Worm (Caenorhabditis elegans): ENCODE measurements around the gene msp-152.

The msp-152 gene

DNA sequence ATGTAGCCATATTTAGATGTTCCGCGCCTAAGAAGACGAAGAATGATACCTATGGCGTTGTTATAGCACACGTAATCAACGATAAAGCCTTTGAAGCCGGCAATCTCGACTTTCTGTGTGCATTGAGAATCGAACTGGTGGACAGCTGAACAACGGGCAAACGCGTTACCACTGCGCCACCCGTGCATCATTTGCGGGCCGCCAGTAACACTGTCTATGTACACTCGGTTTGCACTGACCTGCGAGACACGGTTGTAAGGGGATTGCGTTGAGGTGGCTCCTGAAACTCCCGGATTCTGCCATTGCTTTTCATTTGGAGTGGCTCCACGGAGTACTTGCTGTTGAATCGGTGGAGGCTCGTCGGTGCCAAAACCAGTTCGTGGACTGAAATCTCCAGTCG, 9.6 kb downstream of the msp-152 start:
- TF ChIP-seq mml-1 (tag; optimal IDR thresholded peaks at IDR 0.05) (no peak), egl-27 (tag; optimal IDR thresholded peaks at IDR 0.05) (no peak), ZK546.5 (tag; optimal IDR thresholded peaks at IDR 0.05) (no peak), ama-1 (optimal IDR thresholded peaks at IDR 0.05) (peak; percentile 94), skn-1 (tag; optimal IDR thresholded peaks at IDR 0.05) (no peak), hmg-11 (tag; optimal IDR thresholded peaks at IDR 0.05) (no peak), daf-12 (tag; optimal IDR thresholded peaks at IDR 0.05) (no peak), pha-4 (tag; optimal IDR thresholded peaks at IDR 0.05) (peak; percentile 48), fkh-2 (tag; optimal IDR thresholded peaks at IDR 0.05) (no peak), fkh-10 (GFP tag; optimal IDR thresholded peaks at IDR 0.05) (no peak), unc-39 (tag; optimal IDR thresholded peaks at IDR 0.05) (no peak), aly-2 (tag; optimal IDR thresholded peaks at IDR 0.05) (peak; percentile 20), lin-39 (tag; optimal IDR thresholded peaks at IDR 0.05) (no peak), zag-1 (tag; optimal IDR thresholded peaks at IDR 0.05) (no peak), unc-62 (GFP tag; optimal IDR thresholded peaks at IDR 0.05) (no peak), jun-1 (tag; optimal IDR thresholded peaks at IDR 0.05) (peak; percentile 20), egl-5 (tag; optimal IDR thresholded peaks at IDR 0.05) (no peak), nhr-43 (tag; optimal IDR thresholded peaks at IDR 0.05; ENCODE audit: poor library complexity, severe bottlenecking) (peak; percentile 54), pqm-1 (tag; optimal IDR thresholded peaks at IDR 0.05) (no peak), nhr-77 (tag; optimal IDR thresholded peaks at IDR 0.05) (no peak), R02D3.7 (tag; optimal IDR thresholded peaks at IDR 0.05) (no peak), nhr-25 (tag; optimal IDR thresholded peaks at IDR 0.05) (peak; percentile 47), snpc-4 (tag; optimal IDR thresholded peaks at IDR 0.05) (no peak), elt-3 (tag; optimal IDR thresholded peaks at IDR 0.05) (no peak), sea-2 (GFP tag; optimal IDR thresholded peaks at IDR 0.05) (no peak), lsy-12 (tag; optimal IDR thresholded peaks at IDR 0.05) (peak; percentile 63), ceh-28 (tag; optimal IDR thresholded peaks at IDR 0.05) (no peak), ceh-82 (tag; optimal IDR thresholded peaks at IDR 0.05) (no peak), ztf-4 (tag; optimal IDR thresholded peaks at IDR 0.05) (no peak), elt-2 (tag; optimal IDR thresholded peaks at IDR 0.05) (no peak), elt-1 (tag; optimal IDR thresholded peaks at IDR 0.05) (no peak), nfya-1 (tag; optimal IDR thresholded peaks at IDR 0.05; ENCODE audit: insufficient read depth) (peak; percentile 52), ztf-11 (tag; optimal IDR thresholded peaks at IDR 0.05) (no peak), nhr-76 (tag; optimal IDR thresholded peaks at IDR 0.05) (no peak), eor-1 (tag; optimal IDR thresholded peaks at IDR 0.05) (no peak), ceh-16 (tag; optimal IDR thresholded peaks at IDR 0.05) (no peak), nhr-11 (tag; optimal IDR thresholded peaks at IDR 0.05) (no peak), tbx-2 (tag; optimal IDR thresholded peaks at IDR 0.05) (peak; percentile 10), nhr-23 (tag; optimal IDR thresholded peaks at IDR 0.05) (no peak), nhr-28 (tag; optimal IDR thresholded peaks at IDR 0.05) (no peak), lin-15B (tag; optimal IDR thresholded peaks at IDR 0.05) (no peak), fos-1 (tag; optimal IDR thresholded peaks at IDR 0.05) (no peak), nhr-237 (tag; optimal IDR thresholded peaks at IDR 0.05) (no peak), mdl-1 (tag; optimal IDR thresholded peaks at IDR 0.05) (no peak), ceh-9 (tag; optimal IDR thresholded peaks at IDR 0.05) (no peak), nhr-67 (tag; optimal IDR thresholded peaks at IDR 0.05) (no peak), nhr-12 (tag; optimal IDR thresholded peaks at IDR 0.05) (no peak)

DNA sequence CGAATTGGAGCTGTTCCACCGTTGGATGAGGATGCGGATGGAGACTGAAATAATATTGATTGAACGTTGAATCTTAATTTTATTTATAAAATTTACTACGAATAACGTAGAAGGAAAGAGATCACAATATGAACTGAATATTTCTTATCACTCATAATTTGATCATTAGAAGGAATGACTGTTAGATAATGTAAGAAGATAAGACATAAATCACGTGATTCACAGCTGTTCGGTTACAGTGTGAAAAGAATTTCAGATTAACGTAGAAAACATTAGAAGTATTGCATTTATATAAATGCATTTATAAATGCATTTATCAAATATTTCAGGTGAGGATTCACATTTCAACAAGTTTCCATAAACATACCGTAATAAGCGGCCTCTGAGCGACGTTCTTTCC, 10.0 kb downstream of the msp-152 start:
- TF ChIP-seq ceh-16 (tag; optimal IDR thresholded peaks at IDR 0.05), result no peak
- TF ChIP-seq pha-4 (tag; optimal IDR thresholded peaks at IDR 0.05), result peak; percentile 24
- TF ChIP-seq ceh-9 (tag; optimal IDR thresholded peaks at IDR 0.05), result no peak
- TF ChIP-seq pqm-1 (tag; optimal IDR thresholded peaks at IDR 0.05), result peak; percentile 80
- no peak for TF ChIP-seq fkh-10 (GFP tag; optimal IDR thresholded peaks at IDR 0.05)
- peak; percentile 96 for TF ChIP-seq elt-2 (tag; optimal IDR thresholded peaks at IDR 0.05)

Data from whole organism, L3 larva.